Worm (Caenorhabditis elegans) whole organism, L4 larva: ENCODE data around the gene zig-3.
A peak's percentile ranks its signal among the peaks of the same experiment; 100 is the strongest.

Experiments used
- F10B5.3 ChIP-seq: sonication (generic microtip); optimal IDR thresholded peaks from 2 replicates; lab custom pipeline; 2016; ENCODE audit warnings: mild to moderate bottlenecking, missing genetic modification characterization, missing compliant biosample characterization
- F26F4.8 ChIP-seq: fragments of 200-800 bp; sonication (Bioruptor generic); conservative IDR thresholded peaks from 2 replicates; pipeline ENCODE4 v1.3.6; 2022; ENCODE audit warnings: missing genetic modification characterization, missing compliant biosample characterization
- F49E8.2 ChIP-seq: sonication (generic microtip); optimal IDR thresholded peaks from 2 replicates; lab custom pipeline; 2016; ENCODE audit warnings: missing compliant biosample characterization, mild to moderate bottlenecking, missing genetic modification characterization, borderline replicate concordance
- R02D3.7 ChIP-seq: fragments of 150-350 bp; sonication (generic microtip); optimal IDR thresholded peaks from 3 replicates; lab custom pipeline; 2014; ENCODE audit warnings: missing biosample characterization, missing genetic modification characterization
- T20F7.1 ChIP-seq: fragments of 200-800 bp; sonication (Bioruptor generic); optimal IDR thresholded peaks from 2 replicates; lab custom pipeline; 2018; ENCODE audit warnings: mild to moderate bottlenecking, missing genetic modification characterization, missing compliant biosample characterization
- T26A8.4 ChIP-seq: fragments of 200-800 bp; sonication (Bioruptor generic); IDR thresholded peaks from 2 replicates; pipeline ENCODE4 v1.3.6; 2022; ENCODE audit warnings: missing genetic modification characterization, missing compliant biosample characterization
- Y5F2A.4 ChIP-seq: fragments of 200-800 bp; sonication (Bioruptor generic); optimal IDR thresholded peaks from 2 replicates; lab custom pipeline; 2018; ENCODE audit warnings: mild to moderate bottlenecking, missing genetic modification characterization, missing compliant biosample characterization
- ZK337.2 ChIP-seq: fragments of 200-800 bp; sonication (Bioruptor generic); IDR thresholded peaks from 2 replicates; pipeline ENCODE4 v1.3.6; 2022; ENCODE audit warnings: missing genetic modification reagents, missing genetic modification characterization, missing compliant biosample characterization
- ZK546.5 ChIP-seq, 2 experiments: sonication (generic microtip); optimal IDR thresholded peaks; 2 replicates each; lab custom pipeline; 2017; ENCODE audit warnings: missing biosample characterization in 2 of 2, missing genetic modification characterization in 2 of 2
- aha-1 ChIP-seq: fragments of 150-350 bp; peaks from one replicate; lab custom pipeline; 2014; ENCODE audit warnings: missing biosample characterization, missing genetic modification characterization
- aly-2 ChIP-seq: sonication (generic microtip); optimal IDR thresholded peaks from 2 replicates; lab custom pipeline; 2018; ENCODE audit warnings: missing biosample characterization, missing genetic modification characterization
- ceh-32 ChIP-seq: sonication (generic microtip); optimal IDR thresholded peaks from 2 replicates; lab custom pipeline; 2016; ENCODE audit warnings: mild to moderate bottlenecking, missing genetic modification characterization, missing compliant biosample characterization; ENCODE audit not compliant: poor library complexity
- ceh-44 ChIP-seq: fragments of 200-800 bp; sonication (Bioruptor generic); IDR thresholded peaks from 2 replicates; pipeline ENCODE4 v1.3.6; 2022; ENCODE audit warnings: missing genetic modification reagents, missing genetic modification characterization, missing compliant biosample characterization
- ceh-62 ChIP-seq: sonication (generic microtip); optimal IDR thresholded peaks from 2 replicates; lab custom pipeline; 2017; ENCODE audit warnings: missing biosample characterization, missing genetic modification characterization
- ceh-82 ChIP-seq: sonication (generic microtip); optimal IDR thresholded peaks from 2 replicates; lab custom pipeline; 2017; ENCODE audit warnings: missing biosample characterization, missing genetic modification characterization
- ctbp-1 ChIP-seq: fragments of 200-800 bp; sonication (Bioruptor generic); IDR thresholded peaks from 2 replicates; pipeline ENCODE4 v1.3.6; 2022; ENCODE audit warnings: missing genetic modification reagents, missing genetic modification characterization, missing compliant biosample characterization
- daf-12 ChIP-seq: fragments of 150-350 bp; optimal IDR thresholded peaks from 2 replicates; lab custom pipeline; 2014; ENCODE audit warnings: missing biosample characterization, missing genetic modification reagents, missing genetic modification characterization
- dmd-8 ChIP-seq: fragments of 200-800 bp; sonication (Bioruptor generic); IDR thresholded peaks from 2 replicates; pipeline ENCODE4 v1.3.6; 2022; ENCODE audit warnings: missing genetic modification characterization, missing compliant biosample characterization
- dmd-9 ChIP-seq: fragments of 200-800 bp; sonication (Bioruptor generic); IDR thresholded peaks from 2 replicates; pipeline ENCODE4 v1.3.6; 2022; ENCODE audit warnings: missing genetic modification reagents, missing genetic modification characterization, missing compliant biosample characterization
- duxl-1 ChIP-seq: sonication (generic microtip); optimal IDR thresholded peaks from 2 replicates; lab custom pipeline; 2016; ENCODE audit warnings: mild to moderate bottlenecking, missing genetic modification characterization, moderate library complexity, missing compliant biosample characterization; ENCODE audit not compliant: poor library complexity
- dve-1 ChIP-seq: sonication (generic microtip); optimal IDR thresholded peaks from 2 replicates; lab custom pipeline; 2017; ENCODE audit warnings: antibody characterized with exemption, mild to moderate bottlenecking, missing genetic modification characterization, missing compliant biosample characterization; ENCODE audit not compliant: insufficient read depth
- egl-43 ChIP-seq: fragments of 200-800 bp; sonication (Bioruptor generic); IDR thresholded peaks from 2 replicates; pipeline ENCODE4 v1.3.6; 2022; ENCODE audit warnings: missing genetic modification reagents, missing genetic modification characterization, missing compliant biosample characterization
- fkh-10 ChIP-seq: fragments of 150-350 bp; optimal IDR thresholded peaks from 2 replicates; lab custom pipeline; 2014; ENCODE audit warnings: missing biosample characterization, missing genetic modification reagents, missing genetic modification characterization
- fos-1 ChIP-seq: fragments of 150-350 bp; optimal IDR thresholded peaks from 2 replicates; lab custom pipeline; 2014; ENCODE audit warnings: missing biosample characterization, missing genetic modification characterization
- gei-8 ChIP-seq: fragments of 200-800 bp; sonication (Bioruptor generic); optimal IDR thresholded peaks from 2 replicates; lab custom pipeline; 2018; ENCODE audit warnings: mild to moderate bottlenecking, missing genetic modification characterization, missing compliant biosample characterization
- hlh-11 ChIP-seq: fragments of 200-800 bp; sonication (Bioruptor generic); optimal IDR thresholded peaks from 2 replicates; lab custom pipeline; 2018; ENCODE audit warnings: mild to moderate bottlenecking, missing genetic modification characterization, missing compliant biosample characterization
- hlh-30 ChIP-seq: sonication (generic microtip); optimal IDR thresholded peaks from 2 replicates; lab custom pipeline; 2017; ENCODE audit warnings: antibody characterized with exemption, mild to moderate bottlenecking, missing genetic modification characterization, missing compliant biosample characterization; ENCODE audit not compliant: insufficient read depth
- lin-1 ChIP-seq: fragments of 200-800 bp; sonication (Bioruptor generic); IDR thresholded peaks from 2 replicates; pipeline ENCODE4 v1.3.6; 2022; ENCODE audit warnings: missing genetic modification reagents, missing genetic modification characterization, missing compliant biosample characterization
- lir-3 ChIP-seq: sonication (generic microtip); optimal IDR thresholded peaks from 2 replicates; lab custom pipeline; 2016; ENCODE audit warnings: mild to moderate bottlenecking, missing genetic modification characterization, missing compliant biosample characterization
- mdt-29 ChIP-seq: fragments of 200-800 bp; sonication (Bioruptor generic); IDR thresholded peaks from 2 replicates; pipeline ENCODE4 v1.3.6; 2022; ENCODE audit warnings: missing genetic modification reagents, missing genetic modification characterization, missing compliant biosample characterization
- mxl-2 ChIP-seq: fragments of 200-800 bp; sonication (Bioruptor generic); conservative IDR thresholded peaks from 2 replicates; pipeline ENCODE4 v1.3.6; 2022; ENCODE audit warnings: missing genetic modification reagents, missing genetic modification characterization, missing compliant biosample characterization
- mxl-3 ChIP-seq: fragments of 200-800 bp; sonication (Bioruptor generic); optimal IDR thresholded peaks from 2 replicates; lab custom pipeline; 2018; ENCODE audit warnings: mild to moderate bottlenecking, missing genetic modification characterization, missing compliant biosample characterization
- nhr-102 ChIP-seq: sonication (generic microtip); optimal IDR thresholded peaks from 2 replicates; lab custom pipeline; 2016; ENCODE audit warnings: mild to moderate bottlenecking, missing genetic modification characterization, moderate library complexity, missing compliant biosample characterization
- nhr-237 ChIP-seq: sonication (generic microtip); optimal IDR thresholded peaks from 2 replicates; lab custom pipeline; 2017; ENCODE audit warnings: missing biosample characterization, missing genetic modification characterization
- nhr-25 ChIP-seq: sonication (generic microtip); optimal IDR thresholded peaks from 2 replicates; lab custom pipeline; 2017; ENCODE audit warnings: missing genetic modification characterization, mild to moderate bottlenecking, missing compliant biosample characterization, antibody characterized with exemption, moderate library complexity, borderline replicate concordance; ENCODE audit not compliant: insufficient read depth
- nhr-28 ChIP-seq: fragments of 150-350 bp; optimal IDR thresholded peaks from 2 replicates; lab custom pipeline; 2014; ENCODE audit warnings: missing biosample characterization, missing genetic modification characterization
- nhr-41 ChIP-seq: fragments of 200-800 bp; sonication (Bioruptor generic); IDR thresholded peaks from 2 replicates; pipeline ENCODE4 v1.3.6; 2022; ENCODE audit warnings: missing genetic modification reagents, missing genetic modification characterization, missing compliant biosample characterization
- nhr-42 ChIP-seq: fragments of 200-800 bp; sonication (Bioruptor generic); IDR thresholded peaks from 2 replicates; pipeline ENCODE4 v1.3.6; 2022; ENCODE audit warnings: missing genetic modification characterization, missing compliant biosample characterization
- nhr-48 ChIP-seq: sonication (generic microtip); optimal IDR thresholded peaks from 2 replicates; lab custom pipeline; 2016; ENCODE audit warnings: mild to moderate bottlenecking, missing genetic modification characterization, missing compliant biosample characterization
- nhr-6 ChIP-seq: fragments of 150-350 bp; optimal IDR thresholded peaks from 2 replicates; lab custom pipeline; 2014; ENCODE audit warnings: missing biosample characterization, missing genetic modification characterization
- nhr-76 ChIP-seq: fragments of 150-350 bp; optimal IDR thresholded peaks from 2 replicates; lab custom pipeline; 2014; ENCODE audit warnings: missing biosample characterization, missing genetic modification characterization
- nhr-77 ChIP-seq: fragments of 150-350 bp; optimal IDR thresholded peaks from 2 replicates; lab custom pipeline; 2014; ENCODE audit warnings: missing biosample characterization, missing genetic modification characterization
- php-3 ChIP-seq: fragments of 200-800 bp; sonication (Bioruptor generic); IDR thresholded peaks from 2 replicates; pipeline ENCODE4 v1.3.6; 2022; ENCODE audit warnings: missing genetic modification reagents, missing genetic modification characterization, missing compliant biosample characterization
- pqm-1 ChIP-seq: sonication (generic microtip); optimal IDR thresholded peaks from 2 replicates; lab custom pipeline; 2017; ENCODE audit warnings: missing biosample characterization, missing genetic modification characterization
- rbr-2 ChIP-seq: sonication (generic microtip); optimal IDR thresholded peaks from 2 replicates; lab custom pipeline; 2016; ENCODE audit warnings: missing genotype, missing genetic modification characterization, missing compliant biosample characterization
- sdz-12 ChIP-seq: fragments of 200-800 bp; sonication (Bioruptor generic); optimal IDR thresholded peaks from 2 replicates; lab custom pipeline; 2018; ENCODE audit warnings: mild to moderate bottlenecking, missing genetic modification characterization, missing compliant biosample characterization
- snpc-1.2 ChIP-seq: fragments of 200-800 bp; sonication (Bioruptor generic); IDR thresholded peaks from 2 replicates; pipeline ENCODE4 v1.3.6; 2022; ENCODE audit warnings: missing genetic modification reagents, missing genetic modification characterization, missing compliant biosample characterization
- unc-130 ChIP-seq: sonication (generic microtip); optimal IDR thresholded peaks from 2 replicates; lab custom pipeline; 2016; ENCODE audit warnings: missing genetic modification reagents, missing genetic modification characterization, missing compliant biosample characterization
- vab-7 ChIP-seq: fragments of 200-800 bp; sonication (Bioruptor generic); IDR thresholded peaks from 2 replicates; pipeline ENCODE4 v1.3.6; 2022; ENCODE audit warnings: missing genetic modification reagents, missing genetic modification characterization, missing compliant biosample characterization
- zag-1 ChIP-seq: fragments of 150-350 bp; optimal IDR thresholded peaks from 2 replicates; lab custom pipeline; 2014; ENCODE audit warnings: missing biosample characterization, missing genetic modification characterization
- zfp-3 ChIP-seq: fragments of 200-800 bp; sonication (Bioruptor generic); conservative IDR thresholded peaks from 2 replicates; pipeline ENCODE4 v1.3.6; 2022; ENCODE audit warnings: missing genetic modification reagents, missing genetic modification characterization, missing compliant biosample characterization
- zip-11 ChIP-seq: fragments of 200-800 bp; sonication (Bioruptor generic); IDR thresholded peaks from 2 replicates; pipeline ENCODE4 v1.3.6; 2022; ENCODE audit warnings: missing genetic modification characterization, missing compliant biosample characterization

Gene zig-3

ce11 chrX:7951578-7951977 lies 21.0 kb downstream of the zig-3 start (continued):
- no peak for TF ChIP-seq snpc-1.2 (GFP tag; lab: Robert Waterston, UW)
- TF ChIP-seq zfp-3 (GFP tag; lab: Robert Waterston, UW), result no peak
- no peak for TF ChIP-seq nhr-237 (tag; lab: Kevin White, UChicago)
- TF ChIP-seq hlh-30 (tag; lab: Kevin White, UChicago), result peak; percentile 99
- peak; percentile 56 for TF ChIP-seq ceh-32
- TF ChIP-seq duxl-1 (tag; lab: Kevin White, UChicago), result no peak
- no peak for TF ChIP-seq F10B5.3 (tag; lab: Kevin White, UChicago)
- TF ChIP-seq ZK546.5 (tag; optimal IDR thresholded peaks at IDR 0.05; lab: Kevin White, UChicago), result no peak
- peak; percentile 78 for TF ChIP-seq php-3 (GFP tag; lab: Robert Waterston, UW)
- no peak for TF ChIP-seq nhr-41 (GFP tag; lab: Robert Waterston, UW)
- peak; percentile 46 for TF ChIP-seq dve-1 (tag; lab: Kevin White, UChicago)
- no peak for TF ChIP-seq lir-3 (tag; lab: Kevin White, UChicago)
- TF ChIP-seq fkh-10 (GFP tag; lab: Kevin White, UChicago), result peak; percentile 49
- TF ChIP-seq R02D3.7 (tag; lab: Kevin White, UChicago), result no peak
- peak; percentile 67 for TF ChIP-seq gei-8 (GFP tag; lab: Kevin White, UChicago)
- TF ChIP-seq lin-1 (GFP tag; lab: Robert Waterston, UW), result no peak
- peak; percentile 81 for TF ChIP-seq mxl-3 (GFP tag; lab: Kevin White, UChicago)
- TF ChIP-seq mdt-29 (GFP tag; lab: Robert Waterston, UW), result peak; percentile 88
- peak; percentile 64; the same call in 1 of the 2 replicates for TF ChIP-seq T26A8.4 (GFP tag; lab: Robert Waterston, UW)
- TF ChIP-seq dmd-9 (GFP tag; lab: Robert Waterston, UW), result no peak
- TF ChIP-seq unc-130 (GFP tag; lab: Kevin White, UChicago), result no peak
- no peak for TF ChIP-seq F49E8.2
- TF ChIP-seq ZK337.2 (GFP tag; lab: Robert Waterston, UW), result no peak
- TF ChIP-seq nhr-77 (tag; lab: Kevin White, UChicago), result no peak
- TF ChIP-seq mxl-2, result no peak
- TF ChIP-seq sdz-12 (GFP tag; lab: Kevin White, UChicago), result no peak
- TF ChIP-seq nhr-102, result peak; percentile 53
- TF ChIP-seq hlh-11 (tag; lab: Kevin White, UChicago), result peak; percentile 98
- TF ChIP-seq nhr-28 (tag; lab: Kevin White, UChicago), result peak; percentile 63
- TF ChIP-seq nhr-42 (GFP tag; lab: Robert Waterston, UW), result no peak
- TF ChIP-seq nhr-48 (tag; lab: Kevin White, UChicago), result peak; percentile 54
- TF ChIP-seq egl-43, result peak; percentile 82
- no peak for TF ChIP-seq ceh-82
- no peak for TF ChIP-seq nhr-6
- TF ChIP-seq F26F4.8 (GFP tag; lab: Robert Waterston, UW), result no peak
- TF ChIP-seq dmd-8 (GFP tag; lab: Robert Waterston, UW), result no peak
- no peak for TF ChIP-seq Y5F2A.4
- no peak for TF ChIP-seq pqm-1 (tag; lab: Kevin White, UChicago)
- TF ChIP-seq ceh-62, result no peak
- peak; percentile 83 for TF ChIP-seq rbr-2 (tag; lab: Kevin White, UChicago)
- peak; percentile 40; the same call in 1 of the 2 replicates for TF ChIP-seq vab-7
- no peak for TF ChIP-seq nhr-76 (tag; lab: Kevin White, UChicago)
- no peak for TF ChIP-seq T20F7.1
- no peak for TF ChIP-seq ceh-44 (GFP tag; lab: Robert Waterston, UW)
- no peak for TF ChIP-seq nhr-25 (tag; lab: Kevin White, UChicago)
- no peak for TF ChIP-seq daf-12
- TF ChIP-seq aly-2 (tag; lab: Kevin White, UChicago), result no peak
- TF ChIP-seq aha-1 (tag; lab: Kevin White, UChicago), result peak; percentile 99
- no peak for TF ChIP-seq zip-11
- peak; percentile 83 for TF ChIP-seq ctbp-1 (GFP tag; lab: Robert Waterston, UW)
- TF ChIP-seq fos-1, result no peak
- no peak for TF ChIP-seq zag-1 (tag; lab: Kevin White, UChicago)
